Fruit fly (Drosophila melanogaster): ENCODE measurements around the gene CG13998.

- TF ChIP-seq gl (tag; optimal IDR thresholded peaks at IDR 0.05), result no peak
- no peak for TF ChIP-seq CG8301 (tag; optimal IDR thresholded peaks at IDR 0.05)
- TF ChIP-seq CG8159 (tag; optimal IDR thresholded peaks at IDR 0.05), result no peak
- no peak for TF ChIP-seq EcR (GFP tag; optimal IDR thresholded peaks at IDR 0.05)
- TF ChIP-seq CG17806 (tag; optimal IDR thresholded peaks at IDR 0.05), result no peak
- TF ChIP-seq CG15710 (tag; optimal IDR thresholded peaks at IDR 0.05), result no peak
Measured at dm6 chr2L:6000065-6000464, 43.4 kb upstream of the CG13998 start, which contains the start of gene Tsp26A.
